Fruit fly (Drosophila melanogaster) whole organism, embryonic: Measurements from ENCODE around the gene E2f2.

ENCODE experiments used
- B-H2 ChIP-seq: fragments of 200-800 bp; sonication (Bioruptor generic); optimal IDR thresholded peaks from 2 replicates; lab custom pipeline; 2018; ENCODE audit warnings: missing biosample characterization, mild to moderate bottlenecking, missing genetic modification characterization
- CG11093 ChIP-seq: fragments of 200-800 bp; sonication (Bioruptor generic); IDR thresholded peaks from 3 replicates; pipeline ENCODE4 v1.3.6; 2022; ENCODE audit warnings: missing biosample characterization, missing genetic modification characterization
- CG13624 ChIP-seq: fragments of 200-800 bp; sonication (Bioruptor generic); optimal IDR thresholded peaks from 2 replicates; lab custom pipeline; 2016; ENCODE audit warnings: missing biosample characterization, missing genetic modification characterization
- CG14860 ChIP-seq: fragments of 200-800 bp; sonication (Bioruptor generic); IDR thresholded peaks from 3 replicates; pipeline ENCODE4 v1.3.6; 2022; ENCODE audit warnings: missing biosample characterization, missing genetic modification characterization; ENCODE audit not compliant: partially characterized antibody
- CG17361 ChIP-seq: fragments of 200-800 bp; sonication (Bioruptor generic); IDR thresholded peaks from 3 replicates; pipeline ENCODE4 v1.3.6; 2022; ENCODE audit warnings: missing biosample characterization, missing genetic modification characterization
- CG2875 ChIP-seq: fragments of 200-800 bp; sonication (Bioruptor generic); optimal IDR thresholded peaks from 2 replicates; lab custom pipeline; 2017; ENCODE audit warnings: missing biosample characterization, mild to moderate bottlenecking, missing genetic modification characterization, missing genetic modification reagents
- CG3163 ChIP-seq: fragments of 200-800 bp; sonication (Bioruptor generic); optimal IDR thresholded peaks from 3 replicates; lab custom pipeline; 2016; ENCODE audit warnings: missing biosample characterization, missing genetic modification characterization
- CG33557 ChIP-seq: fragments of 200-800 bp; sonication (Bioruptor generic); optimal IDR thresholded peaks from 2 replicates; lab custom pipeline; 2019; ENCODE audit warnings: missing biosample characterization, mild to moderate bottlenecking, missing genetic modification characterization, moderate library complexity
- CG3726 ChIP-seq: fragments of 200-800 bp; sonication (Bioruptor generic); IDR thresholded peaks from 3 replicates; pipeline ENCODE4, ENCODE4 v1.3.6; 2022; ENCODE audit warnings: missing biosample characterization, missing genetic modification characterization
- CG6254 ChIP-seq: fragments of 200-800 bp; sonication (Bioruptor generic); optimal IDR thresholded peaks from 3 replicates; lab custom pipeline; 2017; ENCODE audit warnings: mild to moderate bottlenecking, missing biosample characterization, missing genetic modification reagents, missing genetic modification characterization
- CG6791 ChIP-seq: fragments of 200-800 bp; sonication (Bioruptor generic); IDR thresholded peaks from 3 replicates; pipeline ENCODE4 v1.3.6; 2022; ENCODE audit warnings: missing biosample characterization, missing genetic modification characterization; ENCODE audit not compliant: partially characterized antibody
- CG7357 ChIP-seq: fragments of 200-800 bp; sonication (Bioruptor generic); IDR thresholded peaks from 3 replicates; pipeline ENCODE4 v1.3.6; 2022; ENCODE audit warnings: missing biosample characterization, missing genetic modification characterization
- CG7556 ChIP-seq: fragments of 200-800 bp; sonication (Bioruptor generic); optimal IDR thresholded peaks from 2 replicates; lab custom pipeline; 2017; ENCODE audit warnings: missing biosample characterization, mild to moderate bottlenecking, missing genetic modification characterization
- CG7928 ChIP-seq: fragments of 200-800 bp; sonication (Bioruptor generic); optimal IDR thresholded peaks from 2 replicates; lab custom pipeline; 2017; ENCODE audit warnings: missing biosample characterization, mild to moderate bottlenecking, missing genetic modification characterization
- CG8359 ChIP-seq: fragments of 200-800 bp; sonication (Bioruptor generic); optimal IDR thresholded peaks from 2 replicates; lab custom pipeline; 2017; ENCODE audit warnings: missing biosample characterization, mild to moderate bottlenecking, missing genetic modification characterization, borderline replicate concordance
- CG8765 ChIP-seq: fragments of 200-800 bp; sonication (Bioruptor generic); IDR thresholded peaks from 2 replicates; pipeline ENCODE4 v1.3.6; 2022; ENCODE audit warnings: missing biosample characterization, missing genetic modification characterization
- D19B ChIP-seq: fragments of 200-800 bp; sonication (Bioruptor generic); optimal IDR thresholded peaks from 2 replicates; lab custom pipeline; 2017; ENCODE audit warnings: missing biosample characterization, mild to moderate bottlenecking, missing genetic modification characterization
- Dip3 ChIP-seq: fragments of 200-800 bp; sonication (Bioruptor generic); optimal IDR thresholded peaks from 3 replicates; lab custom pipeline; 2016; ENCODE audit warnings: missing biosample characterization, missing genetic modification characterization
- Doc3 ChIP-seq: fragments of 200-800 bp; sonication (Bioruptor generic); IDR thresholded peaks from 3 replicates; pipeline ENCODE4 v1.3.6; 2022; ENCODE audit warnings: missing biosample characterization, missing genetic modification characterization; ENCODE audit not compliant: partially characterized antibody
- GATAe ChIP-seq: fragments of 200-800 bp; sonication (Bioruptor generic); conservative IDR thresholded peaks from 2 replicates; pipeline ENCODE4 v1.3.6; 2022; ENCODE audit warnings: missing biosample characterization, missing genetic modification characterization
- Hand ChIP-seq: fragments of 200-800 bp; sonication (Bioruptor generic); optimal IDR thresholded peaks from 2 replicates; lab custom pipeline; 2017; ENCODE audit warnings: mild to moderate bottlenecking, missing biosample characterization, missing genetic modification reagents, missing genetic modification characterization
- Jarid2 ChIP-seq: fragments of 200-800 bp; sonication (Bioruptor generic); optimal IDR thresholded peaks from 3 replicates; lab custom pipeline; 2017; ENCODE audit warnings: mild to moderate bottlenecking, missing biosample characterization, missing genetic modification reagents, missing genetic modification characterization
- Med ChIP-seq: fragments of 200-800 bp; sonication (Bioruptor generic); peaks from one replicate; lab custom pipeline; 2016; ENCODE audit warnings: missing biosample characterization, missing genetic modification characterization, mild to moderate bottlenecking, inconsistent platforms, moderate library complexity
- Nf-YA ChIP-seq: fragments of 200-800 bp; sonication (Bioruptor generic); IDR thresholded peaks from 2 replicates; pipeline ENCODE4 v1.3.6; 2022; ENCODE audit warnings: missing biosample characterization, missing genetic modification characterization
- Nf-YC ChIP-seq: fragments of 200-800 bp; optimal IDR thresholded peaks from 3 replicates; lab custom pipeline; 2019; ENCODE audit warnings: missing biosample characterization, mild to moderate bottlenecking, missing genetic modification characterization, moderate library complexity
- Oli ChIP-seq: fragments of 200-800 bp; sonication (Bioruptor generic); optimal IDR thresholded peaks from 2 replicates; lab custom pipeline; 2018; ENCODE audit warnings: missing biosample characterization, mild to moderate bottlenecking, missing genetic modification characterization, moderate library complexity
- Rx ChIP-seq: fragments of 200-800 bp; sonication (Bioruptor generic); IDR thresholded peaks from 2 replicates; pipeline ENCODE4 v1.3.6; 2022; ENCODE audit warnings: missing biosample characterization, missing genetic modification characterization
- Sox100B ChIP-seq: fragments of 200-800 bp; sonication (Bioruptor generic); optimal IDR thresholded peaks from 3 replicates; lab custom pipeline; 2018; ENCODE audit warnings: missing biosample characterization, mild to moderate bottlenecking, missing genetic modification characterization
- TFAM ChIP-seq: fragments of 200-800 bp; sonication (Bioruptor generic); optimal IDR thresholded peaks from 2 replicates; lab custom pipeline; 2017; ENCODE audit warnings: missing biosample characterization, missing genetic modification characterization, inconsistent platforms
- Usf ChIP-seq: fragments of 200-800 bp; sonication (Bioruptor generic); optimal IDR thresholded peaks from 2 replicates; lab custom pipeline; 2017; ENCODE audit warnings: missing genotype, missing biosample characterization, missing genetic modification characterization
- ap ChIP-seq: fragments of 200-800 bp; sonication (Bioruptor generic); IDR thresholded peaks from 2 replicates; pipeline ENCODE4 v1.3.6; 2022; ENCODE audit warnings: missing biosample characterization, missing genetic modification characterization
- cas ChIP-seq: fragments of 200-800 bp; sonication (Bioruptor generic); IDR thresholded peaks from 2 replicates; pipeline ENCODE4 v1.3.6; 2022; ENCODE audit warnings: missing biosample characterization, missing genetic modification characterization
- da ChIP-seq: fragments of 200-800 bp; sonication (Bioruptor generic); optimal IDR thresholded peaks from 2 replicates; lab custom pipeline; 2016; ENCODE audit warnings: missing biosample characterization, missing genetic modification characterization
- dan ChIP-seq: fragments of 200-800 bp; sonication (Bioruptor generic); IDR thresholded peaks from 2 replicates; pipeline ENCODE4 v1.3.6; 2022; ENCODE audit warnings: missing biosample characterization, missing genetic modification characterization
- ham ChIP-seq: fragments of 200-800 bp; sonication (Bioruptor generic); IDR thresholded peaks from 2 replicates; pipeline ENCODE4 v1.3.6; 2022; ENCODE audit warnings: missing biosample characterization, missing genetic modification characterization
- hkb ChIP-seq, 2 experiments: fragments of 200-800 bp in 1 of 2; fragments of >200 bp in 1 of 2; sonication (Bioruptor generic) in 1 of 2; IDR thresholded peaks in 1 of 2; optimal IDR thresholded peaks in 1 of 2; 2 replicates each; pipeline versions ENCODE4 v1.3.6 to Lab custom; 2017 to 2022; ENCODE audit warnings: missing biosample characterization in 1 of 2, missing genetic modification characterization in 1 of 2
- insv ChIP-seq, 2 experiments: fragments of 200-800 bp; sonication (Bioruptor generic); optimal IDR thresholded peaks; 3 replicates each; lab custom pipeline; 2016 to 2018; ENCODE audit warnings: missing biosample characterization in 2 of 2, missing genetic modification characterization in 2 of 2
- kay ChIP-seq: fragments of 200-800 bp; sonication (Bioruptor generic); optimal IDR thresholded peaks from 2 replicates; lab custom pipeline; 2016; ENCODE audit warnings: missing biosample characterization, missing genetic modification characterization
- lola ChIP-seq, 3 experiments: fragments of >200 bp in 2 of 3; fragments of 200-800 bp in 1 of 3; sonication (Bioruptor generic) in 1 of 3; optimal IDR thresholded peaks; 2 replicates each; lab custom pipeline; 2017 to 2019; ENCODE audit warnings: missing biosample characterization in 3 of 3, missing genetic modification characterization in 3 of 3, mild to moderate bottlenecking in 1 of 3, moderate library complexity in 1 of 3
- luna ChIP-seq: fragments of 200-800 bp; sonication (Bioruptor generic); optimal IDR thresholded peaks from 2 replicates; lab custom pipeline; 2016; ENCODE audit warnings: missing biosample characterization, missing genetic modification characterization
- nom ChIP-seq: fragments of 200-800 bp; sonication (Bioruptor generic); optimal IDR thresholded peaks from 2 replicates; lab custom pipeline; 2017; ENCODE audit warnings: missing biosample characterization, missing genetic modification characterization, mild to moderate bottlenecking, moderate library complexity, missing genetic modification reagents
- pfk ChIP-seq: fragments of 200-800 bp; sonication (Bioruptor generic); optimal IDR thresholded peaks from 2 replicates; lab custom pipeline; 2018; ENCODE audit warnings: missing biosample characterization, mild to moderate bottlenecking, missing genetic modification characterization, moderate library complexity
- phol ChIP-seq: fragments of 200-800 bp; sonication (Bioruptor generic); optimal IDR thresholded peaks from 3 replicates; lab custom pipeline; 2018; ENCODE audit warnings: missing biosample characterization, mild to moderate bottlenecking, missing genetic modification characterization, moderate library complexity
- sisA ChIP-seq: fragments of 200-800 bp; sonication (Bioruptor generic); IDR thresholded peaks from 2 replicates; pipeline ENCODE4 v1.3.6; 2022; ENCODE audit warnings: missing biosample characterization, missing genetic modification characterization
- tna ChIP-seq: fragments of 200-800 bp; sonication (Bioruptor generic); IDR thresholded peaks from 2 replicates; pipeline ENCODE4 v1.3.6; 2022; ENCODE audit warnings: missing biosample characterization, missing genetic modification characterization; ENCODE audit not compliant: partially characterized antibody
- tup ChIP-seq: fragments of 200-800 bp; sonication (Bioruptor generic); optimal IDR thresholded peaks from 2 replicates; lab custom pipeline; 2016; ENCODE audit warnings: missing biosample characterization, mild to moderate bottlenecking, missing genetic modification characterization, moderate library complexity
- wek ChIP-seq: fragments of 200-800 bp; sonication (Bioruptor generic); optimal IDR thresholded peaks from 3 replicates; lab custom pipeline; 2018; ENCODE audit warnings: missing biosample characterization, mild to moderate bottlenecking, missing genetic modification characterization, moderate library complexity
- zen ChIP-seq: fragments of 200-800 bp; sonication (Bioruptor generic); optimal IDR thresholded peaks from 3 replicates; lab custom pipeline; 2018; ENCODE audit warnings: missing biosample characterization, mild to moderate bottlenecking, missing genetic modification characterization, moderate library complexity
- zen2 ChIP-seq: fragments of 200-800 bp; sonication (Bioruptor generic); IDR thresholded peaks from 3 replicates; pipeline ENCODE4 v1.3.6; 2022; ENCODE audit warnings: missing biosample characterization, missing genetic modification characterization; ENCODE audit not compliant: partially characterized antibody

The E2f2 gene

DNA sequence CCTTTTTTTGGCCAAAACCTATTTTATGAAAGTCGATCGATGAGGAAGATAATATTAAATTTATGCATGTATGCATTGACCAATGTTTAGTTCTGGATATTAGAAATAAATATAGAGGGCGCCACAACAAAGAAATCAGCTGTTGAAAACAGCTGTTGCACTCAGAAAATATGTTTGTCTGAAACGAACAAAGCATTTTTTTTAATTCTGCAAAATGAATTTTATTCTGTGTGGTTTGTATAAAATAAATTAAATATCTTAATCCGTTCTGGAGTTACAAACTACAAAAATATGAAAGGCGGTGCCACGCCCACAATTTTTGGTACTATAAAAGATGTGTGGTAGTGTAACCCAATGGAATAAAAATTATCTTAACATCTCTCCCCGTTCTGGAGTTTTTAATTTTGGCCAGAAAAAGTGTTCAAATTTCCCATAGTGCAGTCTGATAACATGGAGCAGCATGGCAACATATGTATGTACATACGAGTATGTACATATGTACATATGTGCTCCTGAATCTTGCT is 47.7 kb downstream of the E2f2 start (continued):
- TF ChIP-seq da (GFP tag; lab: Kevin White, UChicago), result no peak
- peak; percentile 62 for TF ChIP-seq Sox100B
- TF ChIP-seq ap (GFP tag; lab: Robert Waterston, UW), result no peak
- TF ChIP-seq D19B, result peak; percentile 9
- no peak for TF ChIP-seq CG11093 (GFP tag; lab: Robert Waterston, UW)
- no peak for TF ChIP-seq TFAM
- no peak for TF ChIP-seq CG7928
- no peak for TF ChIP-seq tna (GFP tag; lab: Robert Waterston, UW)
- no peak for TF ChIP-seq CG8765 (GFP tag; lab: Robert Waterston, UW)
- no peak for TF ChIP-seq B-H2 (GFP tag; lab: Kevin White, UChicago)
- TF ChIP-seq Hand (GFP tag; lab: Kevin White, UChicago), result no peak
- no peak for TF ChIP-seq tup (GFP tag; lab: Kevin White, UChicago)
- peak in 1 of 3 experiments; percentile 82 for TF ChIP-seq lola (GFP tag; optimal IDR thresholded peaks at IDR 0.05; lab: Kevin White, UChicago)
- no peak for TF ChIP-seq CG6791 (GFP tag; lab: Robert Waterston, UW)
- TF ChIP-seq GATAe (GFP tag; lab: Robert Waterston, UW), result no peak
- no peak for TF ChIP-seq Dip3 (GFP tag; lab: Kevin White, UChicago)
- TF ChIP-seq cas (GFP tag; lab: Robert Waterston, UW), result no peak
- TF ChIP-seq CG3726 (GFP tag; lab: Robert Waterston, UW), result no peak
- no peak; the same call in 1 of the 2 replicates for TF ChIP-seq sisA (GFP tag; lab: Robert Waterston, UW)
- TF ChIP-seq ham (GFP tag; lab: Robert Waterston, UW), result no peak
- peak; percentile 1 for TF ChIP-seq zen (tag; lab: Kevin White, UChicago)
- TF ChIP-seq CG33557, result peak; percentile 56
- TF ChIP-seq insv (GFP tag; optimal IDR thresholded peaks at IDR 0.05; lab: Kevin White, UChicago), result peak in 1 of 2 experiments; percentile 12
- TF ChIP-seq Doc3, result no peak
- TF ChIP-seq CG8359 (GFP tag; lab: Kevin White, UChicago), result no peak
- TF ChIP-seq Med, result peak; percentile 74
- peak; percentile 26 for TF ChIP-seq Usf (GFP tag; lab: Kevin White, UChicago)
- no peak for TF ChIP-seq zen2 (GFP tag; lab: Robert Waterston, UW)
- no peak for TF ChIP-seq CG3163 (GFP tag; lab: Kevin White, UChicago)
- peak; percentile 19 for TF ChIP-seq CG13624 (GFP tag; lab: Kevin White, UChicago)
- peak; percentile 49 for TF ChIP-seq CG7556 (GFP tag; lab: Kevin White, UChicago)
- TF ChIP-seq Nf-YA (GFP tag; lab: Robert Waterston, UW), result 0 out of 2 replicates have a peak, but pooled peaks have one; percentile 38
- no peak for TF ChIP-seq pfk (GFP tag; lab: Kevin White, UChicago)
- TF ChIP-seq dan (GFP tag; lab: Robert Waterston, UW), result no peak
- peak; percentile 65 for TF ChIP-seq phol
- no peak for TF ChIP-seq wek
- TF ChIP-seq CG2875 (GFP tag; lab: Kevin White, UChicago), result peak; percentile 57
- TF ChIP-seq CG7357 (GFP tag; lab: Robert Waterston, UW), result no peak
- no peak for TF ChIP-seq nom (GFP tag; lab: Kevin White, UChicago)
- no peak for TF ChIP-seq kay (GFP tag; lab: Kevin White, UChicago)
- TF ChIP-seq CG17361 (GFP tag; lab: Robert Waterston, UW), result peak; percentile 73
- TF ChIP-seq Jarid2 (GFP tag; lab: Kevin White, UChicago), result peak; percentile 31
- no peak for TF ChIP-seq Rx
- peak; percentile 45 for TF ChIP-seq CG6254 (GFP tag; lab: Kevin White, UChicago)
- TF ChIP-seq Oli, result peak; percentile 72
- no peak for TF ChIP-seq luna (GFP tag; lab: Kevin White, UChicago)
- no peak for TF ChIP-seq hkb (optimal IDR thresholded peaks at IDR 0.05; lab: Kevin White, UChicago)
- TF ChIP-seq hkb (GFP tag; IDR thresholded peaks at IDR 0.05; lab: Robert Waterston, UW), result peak; percentile 69
- TF ChIP-seq Nf-YC (tag; lab: Kevin White, UChicago), result peak; percentile 43
- no peak for TF ChIP-seq CG14860 (GFP tag; lab: Robert Waterston, UW)
